Worm (Caenorhabditis elegans): ENCODE measurements around the gene des-2.

The des-2 gene

ce11 chrV:11390394-11390793 is 31.1 kb downstream of the des-2 start, which contains the start of the genes K03B8.11 and K03B8.14:
Gene K03B8.11 (minus strand): TSS chrV:11390494.
Gene K03B8.14 (plus strand): TSS chrV:11390503.
- TF ChIP-seq unc-130 (GFP tag; optimal IDR thresholded peaks at IDR 0.05) (no peak), nhr-102 (tag; optimal IDR thresholded peaks at IDR 0.05) (no peak), aha-1 (tag) (peak; percentile 31)

- TF ChIP-seq ceh-28 (tag; optimal IDR thresholded peaks at IDR 0.05) (no peak), snpc-4 (tag; optimal IDR thresholded peaks at IDR 0.05) (no peak), ceh-20 (GFP tag; IDR thresholded peaks at IDR 0.05) (no peak), Y105C5A.15 (GFP tag; IDR thresholded peaks at IDR 0.05) (no peak), nhr-111 (GFP tag; optimal IDR thresholded peaks at IDR 0.05) (no peak), F44E2.7 (GFP tag; IDR thresholded peaks at IDR 0.05) (no peak), ctbp-1 (GFP tag; IDR thresholded peaks at IDR 0.05) (no peak), egl-43 (GFP tag; IDR thresholded peaks at IDR 0.05) (no peak), ZK337.2 (GFP tag; IDR thresholded peaks at IDR 0.05) (no peak), ceh-44 (GFP tag; IDR thresholded peaks at IDR 0.05) (no peak), aha-1 (tag) (no peak), unc-39 (tag; optimal IDR thresholded peaks at IDR 0.05) (no peak), ztf-7 (tag; optimal IDR thresholded peaks at IDR 0.05) (no peak), zip-11 (GFP tag; IDR thresholded peaks at IDR 0.05) (no peak), F49E8.2 (tag; optimal IDR thresholded peaks at IDR 0.05; ENCODE audit: borderline replicate concordance) (no peak), fos-1 (tag; optimal IDR thresholded peaks at IDR 0.05) (no peak)
Measured at ce11 chrV:11389776-11390175, 31.7 kb downstream of the des-2 start, which contains the start of gene col-155. Gene col-155 (minus strand): TSS chrV:11389876.

DNA sequence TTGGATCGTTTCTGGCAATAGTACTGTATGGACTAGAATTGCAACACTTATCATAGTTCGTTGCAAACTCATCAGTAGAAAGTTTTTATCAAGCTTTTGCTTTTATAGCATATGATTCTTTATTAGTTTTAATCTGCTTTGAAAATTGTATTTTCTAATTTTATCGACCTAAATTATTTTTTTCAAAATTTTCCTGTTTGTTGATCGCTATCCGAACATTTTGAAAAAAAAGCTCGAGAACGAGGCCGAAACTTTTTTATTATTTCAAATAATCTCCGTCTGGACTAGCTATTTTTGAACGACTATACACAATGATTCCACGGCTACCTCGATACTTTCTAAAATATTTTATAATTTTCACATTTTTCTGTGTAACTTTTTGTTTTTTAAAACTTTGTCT is 35.1 kb downstream of the des-2 start, which contains the start of gene F55C10.4:
TSS of gene F55C10.4 (plus strand) at position 301 of the 400 bp plus-strand sequence.
- TF ChIP-seq nhr-237 (tag; optimal IDR thresholded peaks at IDR 0.05), result no peak
- TF ChIP-seq R02D3.7 (tag; optimal IDR thresholded peaks at IDR 0.05), result no peak
- TF ChIP-seq D1046.2 (GFP tag; IDR thresholded peaks at IDR 0.05), result no peak
- no peak for TF ChIP-seq tra-1 (GFP tag; IDR thresholded peaks at IDR 0.05)
- TF ChIP-seq egl-43 (GFP tag; IDR thresholded peaks at IDR 0.05), result no peak
- TF ChIP-seq mdl-1 (tag; optimal IDR thresholded peaks at IDR 0.05), result no peak
- no peak for TF ChIP-seq skn-1 (tag; optimal IDR thresholded peaks at IDR 0.05)

DNA sequence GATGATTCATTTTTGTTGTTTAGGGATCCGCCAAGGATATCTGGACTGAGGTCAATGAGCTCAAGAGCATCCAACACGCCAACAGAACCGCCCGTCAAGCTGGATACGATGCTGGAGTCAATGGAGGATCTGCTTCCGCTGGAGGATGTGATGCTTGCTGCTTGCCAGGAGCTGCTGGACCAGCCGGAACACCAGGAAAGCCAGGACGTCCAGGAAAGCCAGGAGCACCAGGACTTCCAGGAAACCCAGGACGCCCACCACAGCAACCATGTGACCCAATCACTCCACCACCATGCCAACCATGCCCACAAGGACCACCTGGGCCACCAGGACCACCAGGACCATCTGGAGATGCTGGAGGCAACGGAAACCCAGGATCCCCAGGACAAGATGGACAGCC is 35.9 kb downstream of the des-2 start:
- TF ChIP-seq set-16 (GFP tag; IDR thresholded peaks at IDR 0.05), result peak; percentile 79

ce11 chrV:11385060-11385459 is 36.4 kb downstream of the des-2 start, which contains the start of gene col-154:
Gene col-154 (plus strand): TSS chrV:11385360.
- TF ChIP-seq snpc-1.2 (GFP tag; IDR thresholded peaks at IDR 0.05) (no peak), nhr-42 (GFP tag; IDR thresholded peaks at IDR 0.05) (no peak)

- TF ChIP-seq rbr-2 (tag; optimal IDR thresholded peaks at IDR 0.05), result no peak
- TF ChIP-seq set-16 (GFP tag; IDR thresholded peaks at IDR 0.05), result no peak
- TF ChIP-seq unc-62 (GFP tag; optimal IDR thresholded peaks at IDR 0.05 in 1 of 2), result peak in 1 of 2 experiments; percentile 94
- TF ChIP-seq unc-62 (tag; optimal IDR thresholded peaks at IDR 0.05), result no peak
Measured at ce11 chrV:11383032-11383431, 38.5 kb downstream of the des-2 start, which contains the start of gene F55C10.5. Gene F55C10.5 (plus strand): TSS chrV:11383105.

ce11 chrV:11380571-11380970 is 40.9 kb downstream of the des-2 start:
- TF ChIP-seq fkh-10 (GFP tag; optimal IDR thresholded peaks at IDR 0.05), result peak; percentile 38
- no peak for TF ChIP-seq spr-1 (tag; optimal IDR thresholded peaks at IDR 0.05)
- peak in 1 of 2 experiments; percentile 68 for TF ChIP-seq unc-62 (GFP tag; optimal IDR thresholded peaks at IDR 0.05 in 1 of 2)
- no peak for TF ChIP-seq unc-62 (tag; optimal IDR thresholded peaks at IDR 0.05)

Measured in whole organism, L4 larva.